Fruit fly (Drosophila melanogaster): ENCODE measurements around the gene CG6660.

CG6660 gene

dm6 chr3R:22923052-22923451 is at the start of gene CG6660:
Gene CG6660, plus strand, starts transcription at chr3R:22923352.
- TF ChIP-seq CG7045 (GFP tag; optimal IDR thresholded peaks at IDR 0.05) (no peak), Hr96 (GFP tag; optimal IDR thresholded peaks at IDR 0.05) (no peak), CG12768 (GFP tag; optimal IDR thresholded peaks at IDR 0.05) (no peak), pad (GFP tag; optimal IDR thresholded peaks at IDR 0.05) (no peak), CG7101 (tag; optimal IDR thresholded peaks at IDR 0.05) (no peak), Mnt (GFP tag; optimal IDR thresholded peaks at IDR 0.05) (no peak), Clk (GFP tag; optimal IDR thresholded peaks at IDR 0.05) (no peak), CG5204 (GFP tag; optimal IDR thresholded peaks at IDR 0.05) (no peak), tj (GFP tag; optimal IDR thresholded peaks at IDR 0.05) (no peak), ovo (GFP tag; optimal IDR thresholded peaks at IDR 0.05) (no peak), bab1 (GFP tag; optimal IDR thresholded peaks at IDR 0.05) (no peak), cic (GFP tag; optimal IDR thresholded peaks at IDR 0.05) (no peak), CG11617 (GFP tag; optimal IDR thresholded peaks at IDR 0.05) (no peak), CG14711 (tag; optimal IDR thresholded peaks at IDR 0.05) (no peak), kay (GFP tag; ENCODE audit: borderline replicate concordance) (no peak), cnc (optimal IDR thresholded peaks at IDR 0.05) (no peak)

- TF ChIP-seq Hr96 (GFP tag; optimal IDR thresholded peaks at IDR 0.05), result no peak
- TF ChIP-seq cnc (optimal IDR thresholded peaks at IDR 0.05), result no peak
- TF ChIP-seq bab1 (GFP tag; optimal IDR thresholded peaks at IDR 0.05), result no peak
- TF ChIP-seq CG14711 (tag; optimal IDR thresholded peaks at IDR 0.05), result no peak
- no peak for TF ChIP-seq pad (GFP tag; optimal IDR thresholded peaks at IDR 0.05)
- TF ChIP-seq CG33017 (tag; optimal IDR thresholded peaks at IDR 0.05), result no peak
- no peak for TF ChIP-seq Clk (GFP tag; optimal IDR thresholded peaks at IDR 0.05)
- no peak for TF ChIP-seq kay (GFP tag; ENCODE audit: borderline replicate concordance)
- TF ChIP-seq CG5204 (GFP tag; optimal IDR thresholded peaks at IDR 0.05), result no peak
- TF ChIP-seq CG1620 (GFP tag; optimal IDR thresholded peaks at IDR 0.05), result no peak
- TF ChIP-seq CG12768 (GFP tag; optimal IDR thresholded peaks at IDR 0.05), result no peak
- no peak for TF ChIP-seq CG7101 (tag; optimal IDR thresholded peaks at IDR 0.05)
- TF ChIP-seq Crg-1 (GFP tag; optimal IDR thresholded peaks at IDR 0.05), result no peak
- TF ChIP-seq tj (GFP tag; optimal IDR thresholded peaks at IDR 0.05), result no peak
- TF ChIP-seq CG11617 (GFP tag; optimal IDR thresholded peaks at IDR 0.05), result no peak
- no peak for TF ChIP-seq toe (GFP tag; optimal IDR thresholded peaks at IDR 0.05)
- no peak for TF ChIP-seq ovo (GFP tag; optimal IDR thresholded peaks at IDR 0.05)
- TF ChIP-seq cic (GFP tag; optimal IDR thresholded peaks at IDR 0.05), result no peak
These were observed 45.5 kb upstream of the CG6660 start for dm6 chr3R:22877610-22878009.

dm6 chr3R:22878416-22878815 is 44.7 kb upstream of the CG6660 start:
- no peak for TF ChIP-seq kay (GFP tag; ENCODE audit: borderline replicate concordance)
- no peak for TF ChIP-seq CG7045 (GFP tag; optimal IDR thresholded peaks at IDR 0.05)
- no peak for TF ChIP-seq Clk (GFP tag; optimal IDR thresholded peaks at IDR 0.05)
- no peak for TF ChIP-seq tj (GFP tag; optimal IDR thresholded peaks at IDR 0.05)
- no peak for TF ChIP-seq bab1 (GFP tag; optimal IDR thresholded peaks at IDR 0.05)
- TF ChIP-seq Hr96 (GFP tag; optimal IDR thresholded peaks at IDR 0.05), result no peak
- no peak for TF ChIP-seq Crg-1 (GFP tag; optimal IDR thresholded peaks at IDR 0.05)
- TF ChIP-seq CG1620 (GFP tag; optimal IDR thresholded peaks at IDR 0.05), result no peak
- TF ChIP-seq CG33017 (tag; optimal IDR thresholded peaks at IDR 0.05), result no peak
- TF ChIP-seq CG14711 (tag; optimal IDR thresholded peaks at IDR 0.05), result no peak
- TF ChIP-seq cnc (optimal IDR thresholded peaks at IDR 0.05), result no peak
- no peak for TF ChIP-seq CG5204 (GFP tag; optimal IDR thresholded peaks at IDR 0.05)
- TF ChIP-seq CG7101 (tag; optimal IDR thresholded peaks at IDR 0.05), result no peak
- TF ChIP-seq pad (GFP tag; optimal IDR thresholded peaks at IDR 0.05), result no peak
- no peak for TF ChIP-seq Mnt (GFP tag; optimal IDR thresholded peaks at IDR 0.05)
- no peak for TF ChIP-seq cic (GFP tag; optimal IDR thresholded peaks at IDR 0.05)
- no peak for TF ChIP-seq CG11617 (GFP tag; optimal IDR thresholded peaks at IDR 0.05)

dm6 chr3R:22886832-22887231 is 36.3 kb upstream of the CG6660 start:
- TF ChIP-seq Mnt (GFP tag; optimal IDR thresholded peaks at IDR 0.05) (no peak), cnc (optimal IDR thresholded peaks at IDR 0.05) (no peak), CG5204 (GFP tag; optimal IDR thresholded peaks at IDR 0.05) (no peak), CG33017 (tag; optimal IDR thresholded peaks at IDR 0.05) (no peak), cic (GFP tag; optimal IDR thresholded peaks at IDR 0.05) (no peak), tj (GFP tag; optimal IDR thresholded peaks at IDR 0.05) (no peak), ovo (GFP tag; optimal IDR thresholded peaks at IDR 0.05) (no peak), Hr96 (GFP tag; optimal IDR thresholded peaks at IDR 0.05) (no peak), CG7101 (tag; optimal IDR thresholded peaks at IDR 0.05) (no peak), CG12768 (GFP tag; optimal IDR thresholded peaks at IDR 0.05) (no peak), CG7045 (GFP tag; optimal IDR thresholded peaks at IDR 0.05) (no peak)

dm6 chr3R:22889302-22889701 is 33.9 kb upstream of the CG6660 start:
- no peak for TF ChIP-seq pad (GFP tag; optimal IDR thresholded peaks at IDR 0.05)
- no peak for TF ChIP-seq CG11617 (GFP tag; optimal IDR thresholded peaks at IDR 0.05)
- TF ChIP-seq CG7045 (GFP tag; optimal IDR thresholded peaks at IDR 0.05), result no peak
- no peak for TF ChIP-seq Mnt (GFP tag; optimal IDR thresholded peaks at IDR 0.05)
- TF ChIP-seq CG12768 (GFP tag; optimal IDR thresholded peaks at IDR 0.05), result no peak
- TF ChIP-seq toe (GFP tag; optimal IDR thresholded peaks at IDR 0.05), result no peak
- TF ChIP-seq CG14711 (tag; optimal IDR thresholded peaks at IDR 0.05), result no peak
- no peak for TF ChIP-seq CG1620 (GFP tag; optimal IDR thresholded peaks at IDR 0.05)
- no peak for TF ChIP-seq CG33017 (tag; optimal IDR thresholded peaks at IDR 0.05)
- no peak for TF ChIP-seq cnc (optimal IDR thresholded peaks at IDR 0.05)
- TF ChIP-seq kay (GFP tag; ENCODE audit: borderline replicate concordance), result no peak
- TF ChIP-seq tj (GFP tag; optimal IDR thresholded peaks at IDR 0.05), result no peak
- TF ChIP-seq bab1 (GFP tag; optimal IDR thresholded peaks at IDR 0.05), result no peak
- TF ChIP-seq CG5204 (GFP tag; optimal IDR thresholded peaks at IDR 0.05), result no peak
- no peak for TF ChIP-seq ovo (GFP tag; optimal IDR thresholded peaks at IDR 0.05)
- TF ChIP-seq CG7101 (tag; optimal IDR thresholded peaks at IDR 0.05), result no peak

dm6 chr3R:22891707-22892106 is 31.4 kb upstream of the CG6660 start:
- no peak for TF ChIP-seq CG1620 (GFP tag; optimal IDR thresholded peaks at IDR 0.05)
- no peak for TF ChIP-seq CG7045 (GFP tag; optimal IDR thresholded peaks at IDR 0.05)
- TF ChIP-seq cnc (optimal IDR thresholded peaks at IDR 0.05), result no peak
- no peak for TF ChIP-seq CG12768 (GFP tag; optimal IDR thresholded peaks at IDR 0.05)
- TF ChIP-seq CG14711 (tag; optimal IDR thresholded peaks at IDR 0.05), result no peak
- TF ChIP-seq Mnt (GFP tag; optimal IDR thresholded peaks at IDR 0.05), result no peak
- no peak for TF ChIP-seq tj (GFP tag; optimal IDR thresholded peaks at IDR 0.05)
- no peak for TF ChIP-seq Hr96 (GFP tag; optimal IDR thresholded peaks at IDR 0.05)
- TF ChIP-seq kay (GFP tag; ENCODE audit: borderline replicate concordance), result no peak
- no peak for TF ChIP-seq Crg-1 (GFP tag; optimal IDR thresholded peaks at IDR 0.05)
- TF ChIP-seq CG7101 (tag; optimal IDR thresholded peaks at IDR 0.05), result no peak
- TF ChIP-seq toe (GFP tag; optimal IDR thresholded peaks at IDR 0.05), result no peak
- no peak for TF ChIP-seq pad (GFP tag; optimal IDR thresholded peaks at IDR 0.05)
- TF ChIP-seq ovo (GFP tag; optimal IDR thresholded peaks at IDR 0.05), result no peak
